Fruit fly (Drosophila melanogaster) whole organism: ENCODE results near the gene Cse1.

Source experiments
- CG8478 ChIP-seq: fragments of >200 bp; optimal IDR thresholded peaks from 2 replicates; lab custom pipeline; 2018; ENCODE audit warnings: inconsistent platforms
- Dll ChIP-seq: fragments of >200 bp; optimal IDR thresholded peaks from 2 replicates; lab custom pipeline; 2017
- EcR ChIP-seq, 2 experiments: fragments of >200 bp; optimal IDR thresholded peaks; 2 replicates each; lab custom pipeline; 2017; ENCODE audit warnings: missing biosample characterization in 2 of 2, missing genetic modification characterization in 2 of 2, missing genetic modification reagents in 2 of 2
- pan ChIP-seq: fragments of >200 bp; optimal IDR thresholded peaks from 2 replicates; lab custom pipeline; 2017
- psq ChIP-seq: fragments of >200 bp; optimal IDR thresholded peaks from 2 replicates; lab custom pipeline; 2017
- usp ChIP-seq: fragments of >200 bp; optimal IDR thresholded peaks from 2 replicates; lab custom pipeline; 2017; ENCODE audit warnings: missing biosample characterization, missing genetic modification characterization, mixed read lengths

Cse1 gene

DNA sequence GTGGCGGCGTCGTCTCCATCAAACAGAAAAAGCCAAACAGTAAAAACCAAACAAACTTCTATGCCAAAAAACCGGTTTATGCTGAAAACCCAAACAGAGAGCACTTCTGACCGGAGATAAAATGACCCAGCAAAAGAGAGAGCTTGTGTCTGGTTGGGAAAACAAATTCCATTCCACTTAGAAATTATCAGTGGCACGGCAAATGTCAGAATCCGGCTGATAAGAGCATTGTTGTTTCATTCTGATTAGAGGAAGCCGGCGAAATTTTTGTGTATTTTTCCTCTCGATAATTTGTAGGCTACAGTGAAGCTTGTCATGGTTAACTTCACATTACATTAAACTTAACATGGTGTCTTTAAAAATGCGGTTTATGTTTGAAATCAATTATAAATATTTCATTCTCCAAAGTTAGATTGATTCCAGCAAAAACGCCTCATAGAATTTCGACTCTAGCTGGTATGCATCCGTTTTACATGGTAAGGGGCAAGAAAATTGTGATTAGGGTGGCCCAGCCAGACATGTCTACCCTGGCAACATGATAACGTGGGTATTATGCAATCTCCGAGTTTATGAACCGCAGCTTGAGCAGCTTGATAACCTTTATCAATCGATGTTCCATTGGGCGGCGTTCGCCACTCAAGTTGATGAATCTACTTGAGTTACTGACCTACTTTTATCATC is 7.4 kb downstream of the Cse1 start:
- TF ChIP-seq usp (GFP tag; lab: Kevin White, UChicago) (no peak), EcR (GFP tag; optimal IDR thresholded peaks at IDR 0.05; lab: Kevin White, UChicago) (no peak), CG8478 (lab: Kevin White, UChicago) (no peak), pan (lab: Kevin White, UChicago) (no peak), psq (lab: Kevin White, UChicago) (no peak), Dll (no peak)

DNA sequence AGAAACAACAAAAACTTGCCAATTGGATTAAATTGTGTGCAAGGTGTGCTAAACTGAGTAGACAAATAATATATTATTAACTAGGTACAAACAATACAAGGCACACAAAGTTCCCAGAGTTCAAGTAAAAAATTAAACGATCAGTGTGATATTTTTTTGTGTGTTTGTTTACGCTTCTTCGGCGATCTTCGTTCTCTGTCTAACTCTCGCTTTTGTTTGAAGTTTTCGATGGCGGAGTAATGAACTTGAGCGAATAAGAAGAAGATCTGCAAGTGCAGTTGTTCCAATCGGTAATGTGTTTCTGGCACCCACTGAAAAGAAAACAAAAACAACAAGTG is 8.3 kb downstream of the Cse1 start:
- TF ChIP-seq EcR (GFP tag; optimal IDR thresholded peaks at IDR 0.05; lab: Kevin White, UChicago) (peak; percentile 49 to 63), Dll (no peak)

DNA sequence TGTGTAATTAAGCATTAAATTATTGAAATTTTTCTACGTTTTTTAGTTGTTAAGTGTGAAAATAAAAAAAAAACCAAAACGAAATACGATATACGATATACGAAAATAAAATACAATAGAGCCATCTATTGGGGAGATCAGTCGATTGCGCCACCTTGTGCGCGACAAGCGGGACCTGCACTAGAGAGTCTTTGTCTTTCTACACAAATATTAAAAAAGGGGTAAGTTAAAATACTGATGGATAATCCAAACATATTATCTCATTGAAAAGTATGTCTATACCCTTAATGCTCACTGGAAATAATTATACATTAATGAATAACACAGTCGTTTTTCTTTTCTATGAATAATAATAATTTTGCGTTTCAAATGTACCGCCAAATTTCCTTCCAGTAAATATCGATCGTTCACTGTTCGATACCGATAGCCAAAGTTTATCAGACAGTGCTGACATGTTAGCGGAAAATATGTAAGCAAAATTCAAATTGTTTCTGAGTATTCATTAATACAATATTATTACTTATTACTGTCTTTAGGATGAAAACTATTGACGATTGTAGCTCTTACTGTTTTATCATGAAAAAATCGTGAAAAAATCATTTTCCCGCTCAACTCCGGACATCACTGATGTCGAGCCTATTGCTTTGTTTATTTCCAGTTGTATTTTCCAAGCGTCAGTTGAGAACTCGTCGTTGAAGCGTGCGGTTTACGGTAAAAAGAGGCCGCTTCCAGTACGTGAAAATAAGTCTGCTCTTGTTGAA is 8.8 kb downstream of the Cse1 start, which contains the start of gene mdy:
mdy (plus strand) TSS at position 672 of the 761 bp plus-strand sequence.
- no peak for TF ChIP-seq pan (lab: Kevin White, UChicago)
- no peak for TF ChIP-seq usp (GFP tag; lab: Kevin White, UChicago)
- TF ChIP-seq CG8478 (lab: Kevin White, UChicago) = no peak
- no peak for TF ChIP-seq Dll
- no peak for TF ChIP-seq psq (lab: Kevin White, UChicago)
- no peak for TF ChIP-seq EcR (GFP tag; optimal IDR thresholded peaks at IDR 0.05; lab: Kevin White, UChicago)

DNA sequence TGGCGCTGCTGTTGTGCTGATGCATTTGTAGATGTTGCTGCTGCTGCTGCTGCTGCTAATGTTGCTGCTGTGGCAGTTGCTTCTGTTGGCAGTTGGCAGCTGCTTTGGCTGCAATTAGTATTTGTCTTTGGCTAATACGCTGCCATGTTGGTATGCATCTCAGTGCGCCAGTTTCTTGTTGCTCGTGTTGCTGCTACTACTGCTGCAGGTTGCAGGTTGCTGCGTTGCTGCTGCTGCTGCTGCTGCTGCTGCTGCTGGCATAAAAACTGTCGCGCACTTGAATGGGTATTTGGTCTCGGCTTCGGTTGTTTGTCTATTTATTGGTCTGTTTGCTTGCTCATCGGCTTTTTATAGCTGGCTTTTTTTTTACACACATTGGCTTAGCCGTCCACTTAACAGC is 16.3 kb downstream of the Cse1 start:
- no peak for TF ChIP-seq psq (lab: Kevin White, UChicago)
- TF ChIP-seq EcR (GFP tag; optimal IDR thresholded peaks at IDR 0.05; lab: Kevin White, UChicago) = no peak
- TF ChIP-seq usp (GFP tag; lab: Kevin White, UChicago) = no peak
- no peak for TF ChIP-seq CG8478 (lab: Kevin White, UChicago)
- no peak for TF ChIP-seq pan (lab: Kevin White, UChicago)
- no peak for TF ChIP-seq Dll

DNA sequence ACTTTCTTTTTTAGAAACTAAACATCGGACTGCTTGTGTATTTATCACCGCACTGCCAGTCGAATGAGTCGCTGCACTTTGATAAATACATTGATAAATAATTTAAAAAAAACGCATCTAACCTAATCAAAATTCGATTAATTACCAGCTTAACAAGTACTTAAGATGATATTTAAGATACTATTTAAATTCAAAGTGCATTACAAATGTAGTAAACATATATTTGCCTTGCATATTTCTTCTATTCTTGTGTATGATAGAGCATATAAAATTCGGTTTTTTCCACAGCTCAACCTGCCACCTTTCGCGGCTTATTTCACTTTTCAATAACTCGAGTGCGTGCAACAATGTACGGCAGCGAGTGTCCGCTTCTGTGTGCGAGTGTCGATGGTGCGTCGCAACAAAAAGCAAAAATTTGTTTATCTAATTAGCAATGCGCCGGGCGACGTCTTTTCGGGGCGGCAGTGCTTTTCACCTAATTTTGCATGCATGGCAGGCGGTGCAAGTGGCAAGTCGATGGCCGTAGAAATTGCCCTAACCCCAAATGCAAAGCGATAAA is 20.6 kb downstream of the Cse1 start, which contains the start of gene CG13272:
CG13272 (plus strand) TSS at position 509 of the 559 bp plus-strand sequence.
- TF ChIP-seq Dll = no peak
- no peak for TF ChIP-seq CG8478 (lab: Kevin White, UChicago)
- no peak for TF ChIP-seq usp (GFP tag; lab: Kevin White, UChicago)
- TF ChIP-seq pan (lab: Kevin White, UChicago) = no peak
- TF ChIP-seq psq (lab: Kevin White, UChicago) = no peak
- no peak for TF ChIP-seq EcR (GFP tag; optimal IDR thresholded peaks at IDR 0.05; lab: Kevin White, UChicago)

DNA sequence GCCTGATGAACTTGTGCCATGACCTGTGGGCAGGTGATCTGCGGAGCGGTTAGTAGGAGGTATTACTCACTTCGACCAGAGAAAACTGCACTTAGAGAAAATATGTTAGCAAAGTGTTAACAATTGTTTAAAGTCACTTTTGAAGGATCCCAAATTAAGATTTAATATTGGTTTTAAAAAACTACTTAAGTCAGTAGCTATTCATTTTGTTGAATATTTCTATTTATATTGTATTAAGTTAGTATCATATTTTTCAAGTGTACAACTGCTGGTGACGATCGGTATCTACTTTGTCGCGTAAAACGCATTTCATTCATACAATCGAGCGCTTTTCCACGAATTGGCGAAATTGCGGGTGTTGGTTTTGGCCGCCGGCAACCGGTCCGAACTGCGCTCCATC is 21.4 kb downstream of the Cse1 start:
- no peak for TF ChIP-seq pan (lab: Kevin White, UChicago)
- no peak for TF ChIP-seq CG8478 (lab: Kevin White, UChicago)
- no peak for TF ChIP-seq Dll

DNA sequence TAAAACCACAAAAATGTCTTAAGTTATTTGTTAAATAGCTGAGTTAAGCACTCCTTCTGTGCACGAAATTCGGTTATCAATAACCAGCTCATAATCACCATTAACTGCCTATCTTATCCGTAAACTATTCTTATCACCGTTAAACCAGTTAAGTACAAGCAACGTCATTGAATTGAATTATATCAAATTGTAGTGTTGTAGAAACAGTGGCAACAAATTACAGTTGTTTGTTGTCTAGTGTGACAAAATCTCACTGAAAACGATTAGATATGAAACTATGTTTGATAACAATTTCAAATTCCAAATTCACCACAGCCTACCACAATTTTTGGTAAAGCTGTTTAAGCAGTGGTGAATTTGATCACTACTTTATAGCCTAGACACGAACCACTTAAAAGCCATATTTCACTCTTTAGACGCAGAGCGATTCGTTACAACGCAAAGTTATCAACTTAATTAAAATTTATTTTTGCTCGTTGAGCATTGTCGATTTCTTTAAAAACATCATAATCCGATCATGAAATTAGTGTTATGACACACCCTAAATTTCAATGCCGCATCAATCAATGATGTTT is 23.3 kb downstream of the Cse1 start:
- TF ChIP-seq psq (lab: Kevin White, UChicago) (no peak), Dll (no peak), EcR (GFP tag; optimal IDR thresholded peaks at IDR 0.05; lab: Kevin White, UChicago) (no peak), usp (GFP tag; lab: Kevin White, UChicago) (no peak), CG8478 (lab: Kevin White, UChicago) (no peak), pan (lab: Kevin White, UChicago) (no peak)

DNA sequence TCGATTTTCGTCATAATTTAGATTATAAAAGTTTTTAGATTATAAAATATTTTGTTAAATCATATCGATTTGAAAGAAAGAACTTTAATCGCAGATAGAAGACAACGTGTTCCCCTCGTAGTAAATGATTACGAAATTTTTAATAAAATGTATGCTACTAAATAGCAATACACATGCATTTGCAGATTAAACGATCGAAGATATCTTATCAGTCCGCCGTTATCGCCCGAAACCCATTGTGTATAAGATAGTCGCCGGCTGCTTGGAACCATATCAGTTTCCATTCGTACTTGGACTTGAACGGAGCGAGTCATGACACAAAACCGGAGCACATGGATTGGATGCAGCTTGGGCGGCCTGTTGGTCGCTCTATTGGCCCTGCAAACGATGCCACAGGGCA is 25.5 kb downstream of the Cse1 start:
- no peak for TF ChIP-seq psq (lab: Kevin White, UChicago)
- no peak for TF ChIP-seq usp (GFP tag; lab: Kevin White, UChicago)
- no peak for TF ChIP-seq CG8478 (lab: Kevin White, UChicago)
- no peak for TF ChIP-seq pan (lab: Kevin White, UChicago)
- no peak for TF ChIP-seq EcR (GFP tag; optimal IDR thresholded peaks at IDR 0.05; lab: Kevin White, UChicago)
- no peak for TF ChIP-seq Dll

DNA sequence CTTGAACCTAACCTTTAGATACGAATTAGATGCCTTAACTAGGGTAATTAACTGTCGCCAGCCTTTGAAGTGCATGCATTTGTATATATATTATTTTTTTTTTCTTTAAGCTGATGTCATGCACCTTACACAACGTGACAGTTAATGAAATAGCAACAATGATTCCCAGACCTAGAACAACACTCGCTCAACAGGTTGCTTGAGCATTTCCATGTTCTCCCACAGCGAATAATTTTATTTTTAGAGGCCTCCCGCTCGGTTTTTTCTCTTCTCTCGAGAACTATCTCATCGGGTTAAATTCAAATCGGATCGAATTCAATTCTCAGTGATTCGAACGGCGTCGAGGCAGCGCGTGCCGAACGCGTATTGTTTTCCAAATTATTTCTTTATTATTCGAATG is 26.3 kb downstream of the Cse1 start, which contains the start of gene Ugt37D1:
Ugt37D1 (plus strand) TSS at position 321 of the 400 bp plus-strand sequence.
- TF ChIP-seq pan (lab: Kevin White, UChicago) (no peak), psq (lab: Kevin White, UChicago) (no peak), usp (GFP tag; lab: Kevin White, UChicago) (no peak), CG8478 (lab: Kevin White, UChicago) (no peak), EcR (GFP tag; optimal IDR thresholded peaks at IDR 0.05; lab: Kevin White, UChicago) (no peak), Dll (no peak)

DNA sequence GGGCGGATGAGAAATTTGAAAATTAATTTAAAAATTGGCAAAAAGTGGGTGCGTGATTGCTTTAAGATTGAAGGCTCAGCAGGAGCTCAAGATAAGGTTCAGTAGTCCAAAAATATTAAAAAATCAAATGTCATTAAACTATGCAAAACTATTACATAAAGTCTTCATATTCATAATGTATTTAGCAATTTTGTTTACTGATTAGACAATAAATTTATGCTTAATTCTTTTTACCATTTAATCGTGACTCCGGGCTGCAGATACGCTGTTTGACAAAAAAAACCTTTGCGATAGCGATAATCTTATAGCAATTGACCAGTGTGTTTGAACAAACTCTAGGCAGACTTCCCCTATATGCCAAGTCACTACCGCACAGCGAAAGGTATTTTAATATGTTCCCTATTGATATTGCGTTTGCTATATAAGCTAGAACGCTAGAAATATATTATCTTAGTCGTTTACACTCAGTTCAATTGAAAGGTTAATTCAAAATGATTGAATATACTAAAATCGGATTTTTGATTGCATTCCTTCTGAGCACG is 28.8 kb downstream of the Cse1 start, which contains the start of gene Ugt37E1:
Ugt37E1 (plus strand) TSS at position 492 of the 542 bp plus-strand sequence.
- no peak for TF ChIP-seq CG8478 (lab: Kevin White, UChicago)
- TF ChIP-seq EcR (GFP tag; optimal IDR thresholded peaks at IDR 0.05; lab: Kevin White, UChicago) = no peak
- no peak for TF ChIP-seq usp (GFP tag; lab: Kevin White, UChicago)
- no peak for TF ChIP-seq psq (lab: Kevin White, UChicago)
- TF ChIP-seq Dll = no peak
- no peak for TF ChIP-seq pan (lab: Kevin White, UChicago)

DNA sequence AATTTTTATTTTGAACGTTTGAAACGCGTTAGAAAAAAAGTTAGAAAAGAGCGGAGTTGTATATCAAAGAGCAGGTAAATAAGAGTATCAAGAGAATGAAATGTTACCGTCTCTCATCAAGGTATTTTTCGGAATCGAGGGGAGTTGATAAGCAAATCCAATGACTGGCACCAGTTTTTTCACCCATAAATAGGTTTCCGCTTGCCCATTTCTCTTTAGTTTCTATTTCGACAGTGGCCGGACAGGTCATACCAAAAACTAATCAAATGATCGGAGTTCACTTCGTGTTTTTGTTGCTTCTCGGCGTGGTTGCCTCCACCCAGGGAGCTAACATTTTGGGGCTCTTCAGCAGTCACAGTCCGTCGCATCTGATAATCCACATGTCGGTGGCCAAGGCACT is 31.0 kb downstream of the Cse1 start, which contains the start of gene Ugt37C2:
Ugt37C2 (plus strand) TSS at position 242 of the 400 bp plus-strand sequence.
- TF ChIP-seq usp (GFP tag; lab: Kevin White, UChicago) (no peak), EcR (GFP tag; optimal IDR thresholded peaks at IDR 0.05; lab: Kevin White, UChicago) (no peak), psq (lab: Kevin White, UChicago) (no peak), pan (lab: Kevin White, UChicago) (no peak), CG8478 (lab: Kevin White, UChicago) (no peak), Dll (no peak)
